Fruit fly (Drosophila melanogaster) S2 (cell line): Measurements from ENCODE around the gene yellow-b.

Experiments used
- CG8478 ChIP-seq: fragments of >200 bp; optimal IDR thresholded peaks from 2 replicates; lab custom pipeline; 2018
- CTCF ChIP-seq, 2 experiments: fragments of >200 bp; optimal IDR thresholded peaks; 2 replicates each; lab custom pipeline; 2018

dm6 chr2L:16729556-16729955 lies 24.6 kb upstream of the yellow-b start, which contains the start of gene Tsen2:
- TF ChIP-seq CTCF (optimal IDR thresholded peaks at IDR 0.05; lab: Kevin White, UChicago) (no peak), CG8478 (lab: Kevin White, UChicago) (no peak)
